Fruit fly (Drosophila melanogaster) whole organism, embryonic: ENCODE measurements around the gene dgt1.

Experiments
- Abd-B ChIP-seq: fragments of 200-800 bp; sonication (Bioruptor generic); optimal IDR thresholded peaks from 2 replicates; lab custom pipeline; 2018; ENCODE audit warnings: missing biosample characterization, mild to moderate bottlenecking, missing genetic modification characterization, moderate library complexity
- Awh ChIP-seq: fragments of 200-800 bp; sonication (Bioruptor generic); IDR thresholded peaks from 2 replicates; pipeline ENCODE4, ENCODE4 v1.3.6; 2022; ENCODE audit warnings: missing biosample characterization, missing genetic modification characterization
- CG11504 ChIP-seq: fragments of 200-800 bp; sonication (Bioruptor generic); optimal IDR thresholded peaks from 3 replicates; lab custom pipeline; 2019; ENCODE audit warnings: missing biosample characterization, mild to moderate bottlenecking, missing genetic modification characterization, moderate library complexity
- CG11695 ChIP-seq: fragments of 200-800 bp; sonication (Bioruptor generic); IDR thresholded peaks from 3 replicates; pipeline ENCODE4 v1.3.6; 2022; ENCODE audit warnings: missing biosample characterization, missing genetic modification characterization
- CG12071 ChIP-seq: fragments of 200-800 bp; sonication (Bioruptor generic); optimal IDR thresholded peaks from 3 replicates; lab custom pipeline; 2018; ENCODE audit warnings: missing biosample characterization, mild to moderate bottlenecking, missing genetic modification characterization
- CG12391 ChIP-seq: fragments of 200-800 bp; sonication (Bioruptor generic); optimal IDR thresholded peaks from 3 replicates; lab custom pipeline; 2018; ENCODE audit warnings: missing biosample characterization, mild to moderate bottlenecking, missing genetic modification characterization, moderate library complexity
- CG12744 ChIP-seq: fragments of 200-800 bp; sonication (Bioruptor generic); optimal IDR thresholded peaks from 2 replicates; lab custom pipeline; 2016; ENCODE audit warnings: missing biosample characterization, missing genetic modification characterization
- CG13894 ChIP-seq: fragments of 200-800 bp; sonication (Bioruptor generic); optimal IDR thresholded peaks from 3 replicates; lab custom pipeline; 2018; ENCODE audit warnings: missing biosample characterization, mild to moderate bottlenecking, missing genetic modification characterization, moderate library complexity
- CG15269 ChIP-seq: fragments of 200-800 bp; sonication (Bioruptor generic); optimal IDR thresholded peaks from 2 replicates; lab custom pipeline; 2018; ENCODE audit warnings: missing biosample characterization, mild to moderate bottlenecking, missing genetic modification characterization, moderate library complexity
- CG15479 ChIP-seq: fragments of 200-800 bp; sonication (Bioruptor generic); optimal IDR thresholded peaks from 3 replicates; lab custom pipeline; 2019; ENCODE audit warnings: missing biosample characterization, mild to moderate bottlenecking, missing genetic modification characterization, moderate library complexity
- CG17186 ChIP-seq: fragments of 200-800 bp; sonication (Bioruptor generic); optimal IDR thresholded peaks from 3 replicates; lab custom pipeline; 2017; ENCODE audit warnings: missing biosample characterization, missing genetic modification reagents, missing genetic modification characterization
- CG2875 ChIP-seq: fragments of 200-800 bp; sonication (Bioruptor generic); optimal IDR thresholded peaks from 2 replicates; lab custom pipeline; 2017; ENCODE audit warnings: missing biosample characterization, mild to moderate bottlenecking, missing genetic modification characterization, missing genetic modification reagents
- CG32532 ChIP-seq: fragments of 200-800 bp; sonication (Bioruptor generic); IDR thresholded peaks from 2 replicates; pipeline ENCODE4 v1.3.6; 2022; ENCODE audit warnings: missing biosample characterization, missing genetic modification characterization
- CG3281 ChIP-seq: fragments of 200-800 bp; sonication (Bioruptor generic); optimal IDR thresholded peaks from 3 replicates; lab custom pipeline; 2017; ENCODE audit warnings: missing biosample characterization, mild to moderate bottlenecking, missing genetic modification characterization
- CG4617 ChIP-seq: fragments of 200-800 bp; sonication (Bioruptor generic); optimal IDR thresholded peaks from 3 replicates; lab custom pipeline; 2016; ENCODE audit warnings: missing biosample characterization, missing genetic modification characterization, borderline replicate concordance
- CG4707 ChIP-seq: fragments of 200-800 bp; sonication (Bioruptor generic); optimal IDR thresholded peaks from 2 replicates; lab custom pipeline; 2018; ENCODE audit warnings: missing biosample characterization, mild to moderate bottlenecking, missing genetic modification characterization, moderate library complexity
- CG6689 ChIP-seq: fragments of 200-800 bp; sonication (Bioruptor generic); IDR thresholded peaks from 2 replicates; pipeline ENCODE4 v1.3.6; 2022; ENCODE audit warnings: missing biosample characterization, missing genetic modification characterization
- CG7372 ChIP-seq: fragments of 200-800 bp; sonication (Bioruptor generic); IDR thresholded peaks from 2 replicates; pipeline ENCODE4 v1.3.6; 2022; ENCODE audit warnings: missing biosample characterization, missing genetic modification characterization
- CG7556 ChIP-seq: fragments of 200-800 bp; sonication (Bioruptor generic); optimal IDR thresholded peaks from 2 replicates; lab custom pipeline; 2017; ENCODE audit warnings: missing biosample characterization, mild to moderate bottlenecking, missing genetic modification characterization
- CG8359 ChIP-seq: fragments of 200-800 bp; sonication (Bioruptor generic); optimal IDR thresholded peaks from 2 replicates; lab custom pipeline; 2017; ENCODE audit warnings: missing biosample characterization, mild to moderate bottlenecking, missing genetic modification characterization, borderline replicate concordance
- CG8388 ChIP-seq: fragments of 200-800 bp; sonication (Bioruptor generic); optimal IDR thresholded peaks from 2 replicates; lab custom pipeline; 2019; ENCODE audit warnings: missing biosample characterization, mild to moderate bottlenecking, missing genetic modification characterization, moderate library complexity
- CG8944 ChIP-seq: fragments of 200-800 bp; sonication (Bioruptor generic); optimal IDR thresholded peaks from 3 replicates; lab custom pipeline; 2016; ENCODE audit warnings: missing biosample characterization, missing genetic modification characterization
- Dad ChIP-seq: fragments of 200-800 bp; sonication (Bioruptor generic); optimal IDR thresholded peaks from 3 replicates; lab custom pipeline; 2016; ENCODE audit warnings: missing biosample characterization, missing genetic modification characterization
- Dp ChIP-seq: fragments of 200-800 bp; sonication (Bioruptor generic); optimal IDR thresholded peaks from 2 replicates; lab custom pipeline; 2018; ENCODE audit warnings: missing biosample characterization, mild to moderate bottlenecking, missing genetic modification characterization, moderate library complexity
- E2f2 ChIP-seq: fragments of 200-800 bp; sonication (Bioruptor generic); IDR thresholded peaks from 2 replicates; pipeline ENCODE4 v1.3.6; 2022; ENCODE audit warnings: missing biosample characterization, missing genetic modification characterization
- Ets65A ChIP-seq: fragments of 200-800 bp; sonication (Bioruptor generic); peaks from one replicate; lab custom pipeline; 2016; ENCODE audit warnings: missing biosample characterization, missing genetic modification characterization
- HLH4C ChIP-seq: fragments of 200-800 bp; sonication (Bioruptor generic); IDR thresholded peaks from 3 replicates; pipeline ENCODE4 v1.3.6; 2022; ENCODE audit warnings: missing biosample characterization, missing genetic modification characterization; ENCODE audit not compliant: partially characterized antibody
- Kr ChIP-seq: fragments of 200-800 bp; sonication (Bioruptor generic); optimal IDR thresholded peaks from 2 replicates; lab custom pipeline; 2017; ENCODE audit warnings: missing biosample characterization, mild to moderate bottlenecking, missing genetic modification characterization
- Trl ChIP-seq, 3 experiments: fragments of >200 bp in 2 of 3; fragments of 200-800 bp in 1 of 3; sonication (Bioruptor generic) in 1 of 3; optimal IDR thresholded peaks; 2 replicates in 1 of 3; 3 replicates in 2 of 3; lab custom pipeline; 2016 to 2017; ENCODE audit warnings: missing biosample characterization in 1 of 3, missing genetic modification characterization in 1 of 3
- ash1 ChIP-seq: fragments of 200-800 bp; sonication (Bioruptor generic); optimal IDR thresholded peaks from 2 replicates; lab custom pipeline; 2018; ENCODE audit warnings: missing biosample characterization, mild to moderate bottlenecking, missing genetic modification characterization
- az2 ChIP-seq: fragments of 200-800 bp; sonication (Bioruptor generic); optimal IDR thresholded peaks from 3 replicates; lab custom pipeline; 2016; ENCODE audit warnings: missing biosample characterization, missing genetic modification characterization
- dmrt11E ChIP-seq: fragments of 200-800 bp; sonication (Bioruptor generic); optimal IDR thresholded peaks from 3 replicates; lab custom pipeline; 2018; ENCODE audit warnings: missing biosample characterization, mild to moderate bottlenecking, missing genetic modification characterization, moderate library complexity
- fd3F ChIP-seq: fragments of 200-800 bp; sonication (Bioruptor generic); optimal IDR thresholded peaks from 2 replicates; lab custom pipeline; 2018; ENCODE audit warnings: missing biosample characterization, mild to moderate bottlenecking, missing genetic modification characterization, moderate library complexity
- fd64A ChIP-seq: fragments of 200-800 bp; sonication (Bioruptor generic); optimal IDR thresholded peaks from 3 replicates; lab custom pipeline; 2018; ENCODE audit warnings: missing biosample characterization, mild to moderate bottlenecking, missing genetic modification characterization
- insv ChIP-seq, 2 experiments: fragments of 200-800 bp; sonication (Bioruptor generic); optimal IDR thresholded peaks; 3 replicates each; lab custom pipeline; 2016 to 2018; ENCODE audit warnings: missing biosample characterization in 2 of 2, missing genetic modification characterization in 2 of 2
- lilli ChIP-seq: fragments of 200-800 bp; sonication (Bioruptor generic); optimal IDR thresholded peaks from 3 replicates; lab custom pipeline; 2016; ENCODE audit warnings: missing biosample characterization, missing genetic modification characterization
- lola ChIP-seq, 3 experiments: fragments of >200 bp in 2 of 3; fragments of 200-800 bp in 1 of 3; sonication (Bioruptor generic) in 1 of 3; optimal IDR thresholded peaks; 2 replicates each; lab custom pipeline; 2017 to 2019; ENCODE audit warnings: missing biosample characterization in 3 of 3, missing genetic modification characterization in 3 of 3, mild to moderate bottlenecking in 1 of 3, moderate library complexity in 1 of 3
- lov ChIP-seq, 2 experiments: fragments of 200-800 bp in 1 of 2; fragments of >200 bp in 1 of 2; sonication (Bioruptor generic) in 1 of 2; IDR thresholded peaks in 1 of 2; optimal IDR thresholded peaks in 1 of 2; 2 replicates in 1 of 2; 3 replicates in 1 of 2; pipeline versions ENCODE4 v1.3.6 to Lab custom; 2017 to 2022; ENCODE audit warnings: missing biosample characterization in 1 of 2, missing genetic modification characterization in 1 of 2
- nmo ChIP-seq: fragments of 200-800 bp; sonication (Bioruptor generic); optimal IDR thresholded peaks from 2 replicates; lab custom pipeline; 2018; ENCODE audit warnings: missing biosample characterization, mild to moderate bottlenecking, missing genetic modification characterization, moderate library complexity
- onecut ChIP-seq: fragments of 200-800 bp; sonication (Bioruptor generic); IDR thresholded peaks from 2 replicates; pipeline ENCODE4 v1.3.6; 2022; ENCODE audit warnings: missing biosample characterization, missing genetic modification characterization
- pita ChIP-seq: fragments of 200-800 bp; sonication (Bioruptor generic); optimal IDR thresholded peaks from 2 replicates; lab custom pipeline; 2017; ENCODE audit warnings: missing biosample characterization, mild to moderate bottlenecking, missing genetic modification characterization
- prd ChIP-seq, 3 experiments: fragments of >200 bp in 2 of 3; fragments of 200-800 bp in 1 of 3; sonication (Bioruptor generic) in 1 of 3; optimal IDR thresholded peaks in 2 of 3; IDR thresholded peaks in 1 of 3; 2 replicates in 2 of 3; 3 replicates in 1 of 3; pipeline versions ENCODE4 v1.3.6 to Lab custom; 2017 to 2022; ENCODE audit warnings: missing biosample characterization in 1 of 3, missing genetic modification characterization in 1 of 3
- schlank ChIP-seq: fragments of 200-800 bp; sonication (Bioruptor generic); optimal IDR thresholded peaks from 2 replicates; lab custom pipeline; 2018; ENCODE audit warnings: missing biosample characterization, mild to moderate bottlenecking, missing genetic modification characterization
- sob ChIP-seq: fragments of 200-800 bp; sonication (Bioruptor generic); IDR thresholded peaks from 2 replicates; pipeline ENCODE4 v1.3.6; 2022; ENCODE audit warnings: missing biosample characterization, missing genetic modification characterization
- tin ChIP-seq: fragments of 200-800 bp; sonication (Bioruptor generic); optimal IDR thresholded peaks from 3 replicates; lab custom pipeline; 2016; ENCODE audit warnings: missing biosample characterization, missing genetic modification characterization
- tio ChIP-seq: fragments of 200-800 bp; sonication (Bioruptor generic); optimal IDR thresholded peaks from 2 replicates; lab custom pipeline; 2017; ENCODE audit warnings: missing biosample characterization, missing genetic modification characterization, inconsistent platforms

The dgt1 gene

dm6 chr3R:29861432-29862249 lies 4.3 kb upstream of the dgt1 start, which contains the start of the genes CG15514 and RpS8 (continued):
- TF ChIP-seq sob (peak; percentile 52; the same call in 1 of the 2 replicates), CG7556 (GFP tag; lab: Kevin White, UChicago) (peak; percentile 60), CG12071 (peak; percentile 42), CG4707 (GFP tag; lab: Kevin White, UChicago) (peak; percentile 34), E2f2 (peak; percentile 72), CG12744 (GFP tag; lab: Kevin White, UChicago) (no peak), Awh (GFP tag; lab: Robert Waterston, UW) (no peak), CG2875 (GFP tag; lab: Kevin White, UChicago) (peak; percentile 57), Abd-B (GFP tag; lab: Kevin White, UChicago) (no peak), CG8944 (GFP tag; lab: Kevin White, UChicago) (no peak), fd64A (GFP tag; lab: Kevin White, UChicago) (peak; percentile 4), CG15479 (no peak), dmrt11E (tag; lab: Kevin White, UChicago) (peak; percentile 57), az2 (GFP tag; lab: Kevin White, UChicago) (peak; percentile 29), CG8388 (GFP tag; lab: Kevin White, UChicago) (peak; percentile 50), tin (GFP tag; lab: Kevin White, UChicago) (peak; percentile 38), CG8359 (peak; percentile 14), CG4617 (peak; percentile 55), pita (GFP tag; lab: Kevin White, UChicago) (no peak), Dp (GFP tag; lab: Kevin White, UChicago) (peak; percentile 58), fd3F (peak; percentile 33), CG7372 (GFP tag; lab: Robert Waterston, UW) (peak; percentile 62), ash1 (peak; percentile 31), nmo (GFP tag; lab: Kevin White, UChicago) (peak; percentile 77), onecut (GFP tag; lab: Robert Waterston, UW) (peak; percentile 67), lov (optimal IDR thresholded peaks at IDR 0.05; lab: Kevin White, UChicago) (no peak), lov (GFP tag; IDR thresholded peaks at IDR 0.05; lab: Robert Waterston, UW) (no peak), schlank (tag; lab: Kevin White, UChicago) (peak; percentile 41), Dad (GFP tag; lab: Kevin White, UChicago) (peak; percentile 11), CG6689 (GFP tag; lab: Robert Waterston, UW) (peak; percentile 76), CG11504 (tag; lab: Kevin White, UChicago) (peak; percentile 80), lilli (GFP tag; lab: Kevin White, UChicago) (peak; percentile 22), CG3281 (GFP tag; lab: Kevin White, UChicago) (peak; percentile 57), Ets65A (GFP tag; lab: Kevin White, UChicago) (peak; percentile 71), lola (GFP tag; optimal IDR thresholded peaks at IDR 0.05; lab: Kevin White, UChicago) (peak in 1 of 3 experiments; percentile 55), insv (GFP tag; optimal IDR thresholded peaks at IDR 0.05; lab: Kevin White, UChicago) (peak in 1 of 2 experiments; percentile 55), tio (GFP tag; lab: Kevin White, UChicago) (no peak), prd (optimal IDR thresholded peaks at IDR 0.05; lab: Kevin White, UChicago) (no peak), prd (GFP tag; IDR thresholded peaks at IDR 0.05; lab: Robert Waterston, UW) (0 out of 3 replicates have a peak, but pooled peaks have one; percentile 51), CG11695 (GFP tag; lab: Robert Waterston, UW) (0 out of 3 replicates have a peak, but pooled peaks have one; percentile 38), CG13894 (tag; lab: Kevin White, UChicago) (peak; percentile 39), CG15269 (tag; lab: Kevin White, UChicago) (peak; percentile 60), CG17186 (GFP tag; lab: Kevin White, UChicago) (peak; percentile 100), HLH4C (GFP tag; lab: Robert Waterston, UW) (0 out of 3 replicates have a peak, but pooled peaks have one; percentile 16), Kr (GFP tag; lab: Kevin White, UChicago) (peak; percentile 61), CG12391 (tag; lab: Kevin White, UChicago) (peak; percentile 74), Trl (optimal IDR thresholded peaks at IDR 0.05; lab: Kevin White, UChicago) (no peak), Trl (GFP tag; optimal IDR thresholded peaks at IDR 0.05; lab: Kevin White, UChicago) (peak; percentile 41), CG32532 (GFP tag; lab: Robert Waterston, UW) (peak; percentile 68)
